Worm (Caenorhabditis elegans) whole organism, L3 larva: Measurements from ENCODE around the gene Y38F1A.1.

ENCODE experiments used
- R02D3.7 ChIP-seq: fragments of 150-350 bp; optimal IDR thresholded peaks from 2 replicates; lab custom pipeline; 2014; ENCODE audit warnings: missing biosample characterization, missing genetic modification characterization
- ZK546.5 ChIP-seq: sonication (generic microtip); optimal IDR thresholded peaks from 2 replicates; lab custom pipeline; 2017; ENCODE audit warnings: missing biosample characterization, missing genetic modification characterization
- aly-2 ChIP-seq: fragments of 150-350 bp; optimal IDR thresholded peaks from 2 replicates; lab custom pipeline; 2014; ENCODE audit warnings: missing biosample characterization, missing genetic modification characterization
- ama-1 ChIP-seq: fragments of 150-350 bp; optimal IDR thresholded peaks from 2 replicates; lab custom pipeline; 2018
- ceh-16 ChIP-seq: sonication (generic microtip); optimal IDR thresholded peaks from 2 replicates; lab custom pipeline; 2017; ENCODE audit warnings: missing biosample characterization, missing genetic modification characterization
- ceh-28 ChIP-seq: fragments of 150-350 bp; optimal IDR thresholded peaks from 2 replicates; lab custom pipeline; 2014; ENCODE audit warnings: missing biosample characterization, missing genetic modification reagents, missing genetic modification characterization
- ceh-82 ChIP-seq: fragments of 150-350 bp; optimal IDR thresholded peaks from 2 replicates; lab custom pipeline; 2014; ENCODE audit warnings: missing biosample characterization, missing genetic modification characterization
- ceh-9 ChIP-seq: sonication (generic microtip); optimal IDR thresholded peaks from 2 replicates; lab custom pipeline; 2018; ENCODE audit warnings: missing biosample characterization, missing genetic modification characterization
- daf-12 ChIP-seq: fragments of 150-350 bp; optimal IDR thresholded peaks from 2 replicates; lab custom pipeline; 2014; ENCODE audit warnings: missing biosample characterization, missing genetic modification reagents, missing genetic modification characterization
- egl-27 ChIP-seq: sonication (generic microtip); optimal IDR thresholded peaks from 4 replicates; lab custom pipeline; 2017; ENCODE audit warnings: missing biosample characterization, missing genetic modification reagents, missing genetic modification characterization
- elt-1 ChIP-seq: fragments of 150-350 bp; optimal IDR thresholded peaks from 2 replicates; lab custom pipeline; 2014; ENCODE audit warnings: missing biosample characterization, missing genetic modification characterization
- elt-2 ChIP-seq: sonication (generic microtip); optimal IDR thresholded peaks from 2 replicates; lab custom pipeline; 2016; ENCODE audit warnings: missing genetic modification reagents, mild to moderate bottlenecking, missing genetic modification characterization, missing compliant biosample characterization
- elt-3 ChIP-seq, 3 experiments: fragments of 150-350 bp in 1 of 3; sonication (generic microtip) in 2 of 3; optimal IDR thresholded peaks; 2 replicates in 2 of 3; 4 replicates in 1 of 3; lab custom pipeline; 2014 to 2017; ENCODE audit warnings: missing biosample characterization in 3 of 3, missing genetic modification characterization in 3 of 3
- eor-1 ChIP-seq, 2 experiments: fragments of 150-350 bp; optimal IDR thresholded peaks; 2 replicates each; lab custom pipeline; 2014 to 2018; ENCODE audit warnings: missing biosample characterization in 2 of 2, missing genetic modification characterization in 2 of 2
- fkh-10 ChIP-seq: sonication (generic microtip); optimal IDR thresholded peaks from 2 replicates; lab custom pipeline; 2017; ENCODE audit warnings: missing biosample characterization, missing genetic modification reagents, missing genetic modification characterization
- fkh-2 ChIP-seq: fragments of 150-350 bp; optimal IDR thresholded peaks from 2 replicates; lab custom pipeline; 2014; ENCODE audit warnings: missing biosample characterization, missing genetic modification reagents, missing genetic modification characterization
- hmg-11 ChIP-seq: sonication (generic microtip); optimal IDR thresholded peaks from 2 replicates; lab custom pipeline; 2016; ENCODE audit warnings: missing genetic modification characterization, missing compliant biosample characterization
- jun-1 ChIP-seq: fragments of 150-350 bp; optimal IDR thresholded peaks from 2 replicates; lab custom pipeline; 2014; ENCODE audit warnings: missing biosample characterization, missing genetic modification reagents, missing genetic modification characterization
- lin-15B ChIP-seq: fragments of 150-350 bp; optimal IDR thresholded peaks from 2 replicates; lab custom pipeline; 2014; ENCODE audit warnings: missing biosample characterization, missing genetic modification characterization
- lin-39 ChIP-seq: fragments of 150-350 bp; optimal IDR thresholded peaks from 2 replicates; lab custom pipeline; 2018; ENCODE audit warnings: missing biosample characterization, missing genetic modification reagents, missing genetic modification characterization
- mdl-1 ChIP-seq: fragments of 150-350 bp; optimal IDR thresholded peaks from 2 replicates; lab custom pipeline; 2014; ENCODE audit warnings: missing biosample characterization, missing genetic modification characterization
- mml-1 ChIP-seq: fragments of 150-350 bp; sonication (generic microtip); optimal IDR thresholded peaks from 3 replicates; lab custom pipeline; 2014; ENCODE audit warnings: missing biosample characterization, missing genetic modification characterization
- nfya-1 ChIP-seq: sonication (generic microtip); optimal IDR thresholded peaks from 2 replicates; lab custom pipeline; 2017; ENCODE audit warnings: missing genetic modification characterization, mild to moderate bottlenecking, missing compliant biosample characterization, antibody characterized with exemption, moderate library complexity; ENCODE audit not compliant: insufficient read depth
- nhr-23 ChIP-seq: fragments of 150-350 bp; optimal IDR thresholded peaks from 2 replicates; lab custom pipeline; 2014; ENCODE audit warnings: missing biosample characterization, missing genetic modification reagents, missing genetic modification characterization
- nhr-237 ChIP-seq: fragments of 150-350 bp; optimal IDR thresholded peaks from 2 replicates; lab custom pipeline; 2014; ENCODE audit warnings: missing biosample characterization, missing genetic modification characterization
- nhr-25 ChIP-seq: sonication (generic microtip); optimal IDR thresholded peaks from 2 replicates; lab custom pipeline; 2017; ENCODE audit warnings: missing biosample characterization, missing genetic modification characterization
- nhr-43 ChIP-seq: sonication (generic microtip); optimal IDR thresholded peaks from 2 replicates; lab custom pipeline; 2016; ENCODE audit warnings: mild to moderate bottlenecking, missing genetic modification characterization, missing compliant biosample characterization; ENCODE audit not compliant: poor library complexity, severe bottlenecking
- nhr-67 ChIP-seq: fragments of 150-350 bp; optimal IDR thresholded peaks from 2 replicates; lab custom pipeline; 2014; ENCODE audit warnings: missing biosample characterization, missing genetic modification characterization
- nhr-76 ChIP-seq: fragments of 150-350 bp; sonication (generic microtip); optimal IDR thresholded peaks from 5 replicates; lab custom pipeline; 2014; ENCODE audit warnings: missing biosample characterization, missing genetic modification characterization
- pha-4 ChIP-seq: fragments of 150-350 bp; optimal IDR thresholded peaks from 2 replicates; lab custom pipeline; 2014; ENCODE audit warnings: missing biosample characterization, missing genetic modification reagents, missing genetic modification characterization
- pqm-1 ChIP-seq: fragments of 150-350 bp; optimal IDR thresholded peaks from 2 replicates; lab custom pipeline; 2017; ENCODE audit warnings: missing biosample characterization, missing genetic modification characterization, inconsistent platforms
- sea-2 ChIP-seq: fragments of 150-350 bp; sonication (generic microtip); optimal IDR thresholded peaks from 4 replicates; lab custom pipeline; 2014; ENCODE audit warnings: missing biosample characterization, missing genetic modification reagents, missing genetic modification characterization
- skn-1 ChIP-seq: fragments of 150-350 bp; optimal IDR thresholded peaks from 2 replicates; lab custom pipeline; 2014; ENCODE audit warnings: missing biosample characterization, missing genetic modification characterization
- snpc-4 ChIP-seq: fragments of 150-350 bp; optimal IDR thresholded peaks from 2 replicates; lab custom pipeline; 2014; ENCODE audit warnings: missing biosample characterization, missing genetic modification characterization
- tbx-2 ChIP-seq: sonication (generic microtip); optimal IDR thresholded peaks from 2 replicates; lab custom pipeline; 2016; ENCODE audit warnings: mild to moderate bottlenecking, missing genetic modification characterization, missing compliant biosample characterization
- unc-39 ChIP-seq: sonication (generic microtip); optimal IDR thresholded peaks from 4 replicates; lab custom pipeline; 2017; ENCODE audit warnings: missing biosample characterization, missing genetic modification characterization
- unc-62 ChIP-seq: fragments of 150-350 bp; sonication (generic microtip); optimal IDR thresholded peaks from 4 replicates; lab custom pipeline; 2014; ENCODE audit warnings: missing biosample characterization, missing genetic modification reagents, missing genetic modification characterization
- zag-1 ChIP-seq: fragments of 150-350 bp; optimal IDR thresholded peaks from 2 replicates; lab custom pipeline; 2014; ENCODE audit warnings: missing biosample characterization, missing genetic modification characterization

Y38F1A.1 gene

DNA sequence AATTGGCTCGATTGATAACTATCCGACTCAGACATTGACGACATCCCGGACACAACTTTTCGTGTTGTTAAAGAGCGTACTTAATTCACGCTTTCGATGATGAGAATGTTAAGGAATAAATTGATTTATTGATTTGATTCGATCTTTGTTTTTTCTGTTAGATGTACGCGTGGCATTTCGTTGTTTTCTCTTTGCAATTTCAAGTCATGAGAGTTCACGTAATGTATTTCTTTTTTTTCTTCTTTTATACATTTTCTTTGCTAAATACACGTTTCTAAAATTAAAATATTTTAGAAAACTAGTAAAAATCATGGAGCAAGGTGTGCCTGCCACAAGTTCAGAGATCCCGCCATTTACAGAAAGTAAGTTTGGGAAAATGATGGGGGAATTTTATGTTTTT is at the start of gene Y38F1A.1, which contains the start of gene Y38F1A.2:
Gene Y38F1A.1 (minus strand): TSS at position 101 of the 400 bp plus-strand sequence.
Gene Y38F1A.2 (plus strand): TSS at position 289 of the 400 bp plus-strand sequence.
- TF ChIP-seq ceh-28, result no peak
- no peak for TF ChIP-seq nhr-25
- TF ChIP-seq sea-2 (GFP tag; lab: Kevin White, UChicago), result no peak
- TF ChIP-seq tbx-2, result no peak
- TF ChIP-seq jun-1 (tag; lab: Kevin White, UChicago), result no peak
- TF ChIP-seq hmg-11 (tag; lab: Kevin White, UChicago), result no peak
- no peak for TF ChIP-seq ceh-9 (tag; lab: Kevin White, UChicago)
- no peak for TF ChIP-seq egl-27
- no peak for TF ChIP-seq pqm-1 (tag; lab: Kevin White, UChicago)
- TF ChIP-seq ceh-82 (tag; lab: Kevin White, UChicago), result no peak
- no peak for TF ChIP-seq nhr-76 (tag; lab: Kevin White, UChicago)
- TF ChIP-seq mml-1 (tag; lab: Kevin White, UChicago), result no peak
- no peak for TF ChIP-seq zag-1
- no peak for TF ChIP-seq nhr-43 (tag; lab: Kevin White, UChicago)
- no peak for TF ChIP-seq elt-3 (tag; optimal IDR thresholded peaks at IDR 0.05; lab: Kevin White, UChicago)

DNA sequence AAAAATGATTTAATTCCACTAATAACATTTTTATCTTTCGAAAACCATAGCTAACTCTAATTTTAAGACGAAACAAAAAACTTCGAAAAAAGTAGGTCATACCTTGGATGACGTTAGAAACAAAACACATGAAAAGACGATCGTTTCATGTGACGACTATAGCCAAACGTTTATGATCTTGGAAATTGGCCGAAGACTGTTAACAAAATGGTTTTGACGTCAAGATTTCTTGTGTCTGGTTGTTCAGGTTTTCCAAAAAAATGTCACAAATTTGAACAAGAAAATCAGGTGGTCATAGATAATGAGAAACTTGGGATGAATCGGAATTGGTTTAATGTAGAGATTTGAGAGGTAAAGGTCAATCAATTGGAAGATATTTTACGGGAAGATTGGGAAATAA is 48.7 kb upstream of the Y38F1A.1 start:
- TF ChIP-seq hmg-11 (tag; lab: Kevin White, UChicago) (no peak), unc-62 (no peak), ZK546.5 (no peak), aly-2 (tag; lab: Kevin White, UChicago) (no peak), skn-1 (tag; lab: Kevin White, UChicago) (no peak), nhr-237 (tag; lab: Kevin White, UChicago) (no peak), ceh-28 (no peak), sea-2 (GFP tag; lab: Kevin White, UChicago) (no peak), fkh-2 (tag; lab: Kevin White, UChicago) (no peak), R02D3.7 (tag; lab: Kevin White, UChicago) (no peak), unc-39 (no peak), elt-2 (tag; lab: Kevin White, UChicago) (no peak), jun-1 (tag; lab: Kevin White, UChicago) (no peak), ama-1 (no peak), pqm-1 (tag; lab: Kevin White, UChicago) (no peak), lin-39 (tag; lab: Kevin White, UChicago) (no peak), nhr-67 (tag; lab: Kevin White, UChicago) (no peak), daf-12 (tag; lab: Kevin White, UChicago) (no peak), pha-4 (tag; lab: Kevin White, UChicago) (no peak)

DNA sequence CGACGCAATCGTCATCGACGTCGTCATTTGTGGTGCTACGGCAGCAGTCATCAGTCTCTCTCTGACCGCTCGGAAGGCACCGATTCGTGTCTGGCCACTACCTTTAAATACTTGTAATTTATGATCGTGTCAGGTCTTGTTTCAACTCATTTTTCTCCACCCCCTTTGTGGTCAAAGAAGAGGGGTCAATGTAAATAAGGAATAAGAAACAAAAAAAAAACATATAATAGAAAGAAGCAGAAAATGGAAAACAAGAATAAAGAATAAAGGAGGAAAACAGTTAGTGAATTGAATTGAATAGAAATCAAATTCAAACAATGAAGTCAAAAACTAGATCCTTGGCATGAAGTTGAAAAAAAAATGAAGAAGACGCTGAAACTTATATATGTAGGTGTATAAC is 46.2 kb upstream of the Y38F1A.1 start, which contains the start of gene Y38F1A.8:
Gene Y38F1A.8 (minus strand): TSS at position 101 of the 400 bp plus-strand sequence.
- TF ChIP-seq sea-2 (GFP tag; lab: Kevin White, UChicago), result no peak
- no peak for TF ChIP-seq ceh-9 (tag; lab: Kevin White, UChicago)
- TF ChIP-seq aly-2 (tag; lab: Kevin White, UChicago), result no peak
- TF ChIP-seq ceh-16 (tag; lab: Kevin White, UChicago), result no peak
- TF ChIP-seq nhr-67 (tag; lab: Kevin White, UChicago), result no peak
- TF ChIP-seq, all 47 proteins: peak for 0

DNA sequence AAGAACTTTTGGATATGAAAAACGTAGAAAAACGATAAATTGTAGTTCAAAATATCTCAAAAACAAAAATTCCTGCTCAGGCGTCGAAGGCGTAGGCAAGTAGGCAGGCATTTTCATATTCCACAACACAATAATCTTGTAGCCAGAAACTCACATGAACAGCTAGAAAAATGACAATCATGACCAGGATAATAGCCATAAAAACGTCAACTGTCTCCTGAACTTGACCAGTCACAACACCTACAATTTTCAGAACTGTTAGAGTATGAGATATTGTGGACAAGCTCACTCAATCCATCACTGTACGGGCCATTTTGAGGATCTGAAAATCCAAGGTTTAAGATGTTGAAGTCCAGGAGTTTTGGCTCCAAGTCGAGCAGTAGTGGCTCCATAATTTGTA is 42.8 kb upstream of the Y38F1A.1 start, which contains the start of gene Y38F1A.7:
Gene Y38F1A.7 (minus strand): TSS at position 392 of the 400 bp plus-strand sequence.
- no peak for TF ChIP-seq nhr-67 (tag; lab: Kevin White, UChicago)
- peak; percentile 1 for TF ChIP-seq elt-2 (tag; lab: Kevin White, UChicago)
- no peak for TF ChIP-seq lin-15B
- no peak for TF ChIP-seq lin-39 (tag; lab: Kevin White, UChicago)
- no peak for TF ChIP-seq elt-1 (tag; lab: Kevin White, UChicago)
- no peak for TF ChIP-seq pqm-1 (tag; lab: Kevin White, UChicago)
- no peak for TF ChIP-seq fkh-10 (GFP tag; lab: Kevin White, UChicago)
- TF ChIP-seq, all 47 proteins: peak for 1

DNA sequence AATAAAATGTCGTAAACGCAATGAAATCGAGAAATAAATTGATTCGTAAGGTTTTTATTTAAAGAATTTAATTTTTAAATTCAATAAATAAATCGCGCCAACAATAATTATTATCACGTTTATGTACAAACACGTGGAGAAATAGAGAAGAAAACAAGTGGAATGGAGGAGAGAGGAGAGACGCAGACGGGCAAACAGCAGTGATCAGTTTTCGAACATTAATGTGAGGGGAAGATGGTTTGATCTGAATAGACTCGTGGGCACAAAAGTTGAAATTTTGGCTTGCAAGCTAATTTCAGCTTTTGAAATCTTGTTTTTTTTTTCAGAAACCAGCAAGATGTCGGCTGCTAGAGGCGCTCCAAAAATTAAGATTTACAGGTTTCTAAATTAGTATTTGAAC is 41.7 kb upstream of the Y38F1A.1 start, which contains the start of gene hphd-1:
Gene hphd-1 (minus strand): TSS at position 323 of the 400 bp plus-strand sequence.
- TF ChIP-seq nhr-23, result peak; percentile 26
- TF ChIP-seq daf-12 (tag; lab: Kevin White, UChicago), result no peak
- peak; percentile 93 for TF ChIP-seq pha-4 (tag; lab: Kevin White, UChicago)
- peak; percentile 55 for TF ChIP-seq mdl-1 (tag; lab: Kevin White, UChicago)
- TF ChIP-seq pqm-1 (tag; lab: Kevin White, UChicago), result peak; percentile 86
- TF ChIP-seq zag-1, result no peak
- no peak for TF ChIP-seq ceh-28
- peak; percentile 84 for TF ChIP-seq nhr-43 (tag; lab: Kevin White, UChicago)
- TF ChIP-seq eor-1 (tag; optimal IDR thresholded peaks at IDR 0.05; lab: Kevin White, UChicago), result no peak
- TF ChIP-seq nhr-76 (tag; lab: Kevin White, UChicago), result no peak
- TF ChIP-seq elt-2 (tag; lab: Kevin White, UChicago), result peak; percentile 63
- TF ChIP-seq snpc-4 (tag; lab: Kevin White, UChicago), result peak; percentile 25
- peak; percentile 41 for TF ChIP-seq nfya-1 (tag; lab: Kevin White, UChicago)
- TF ChIP-seq unc-62, result no peak
- TF ChIP-seq, all 47 proteins: peak for 8
